Fruit fly (Drosophila melanogaster) whole organism, wandering third instar larva: Measurements from ENCODE around the gene Arfrp1.
A peak's percentile ranks its signal among the peaks of the same experiment; 100 is the strongest.

Source experiments
- Abd-B ChIP-seq: fragments of >200 bp; optimal IDR thresholded peaks from 2 replicates; lab custom pipeline; 2017; ENCODE audit warnings: missing biosample characterization, missing genetic modification characterization
- CG32264 ChIP-seq: fragments of 200-800 bp; sonication (Bioruptor generic); optimal IDR thresholded peaks from 2 replicates; lab custom pipeline; 2016; ENCODE audit warnings: missing biosample characterization, missing genetic modification characterization
- CG9705 ChIP-seq: fragments of 200-800 bp; sonication (Bioruptor generic); optimal IDR thresholded peaks from 2 replicates; lab custom pipeline; 2018; ENCODE audit warnings: missing biosample characterization, mild to moderate bottlenecking, missing genetic modification characterization
- CrebA ChIP-seq: fragments of 200-800 bp; sonication (Bioruptor generic); optimal IDR thresholded peaks from 2 replicates; lab custom pipeline; 2016; ENCODE audit warnings: missing biosample characterization, mild to moderate bottlenecking, missing genetic modification characterization, borderline replicate concordance
- Dfd ChIP-seq: fragments of >200 bp; optimal IDR thresholded peaks from 2 replicates; lab custom pipeline; 2017; ENCODE audit warnings: missing biosample characterization, missing genetic modification characterization
- GATAd ChIP-seq: sonication (Bioruptor generic); optimal IDR thresholded peaks from 2 replicates; lab custom pipeline; 2016; ENCODE audit warnings: missing biosample characterization, missing genetic modification characterization
- HLH106 ChIP-seq: fragments of 200-800 bp; optimal IDR thresholded peaks from 3 replicates; lab custom pipeline; 2019; ENCODE audit warnings: missing biosample characterization, mild to moderate bottlenecking, missing genetic modification characterization, moderate library complexity
- Hnf4 ChIP-seq: fragments of 200-800 bp; sonication (Bioruptor generic); optimal IDR thresholded peaks from 2 replicates; lab custom pipeline; 2016; ENCODE audit warnings: missing biosample characterization, mild to moderate bottlenecking, missing genetic modification characterization
- Hr78 ChIP-seq: fragments of >200 bp; optimal IDR thresholded peaks from 2 replicates; lab custom pipeline; 2017; ENCODE audit warnings: missing biosample characterization, missing genetic modification characterization
- Hr83 ChIP-seq: fragments of 200-300 bp; sonication (Bioruptor generic); optimal IDR thresholded peaks from 2 replicates; lab custom pipeline; 2016; ENCODE audit warnings: missing biosample characterization, mild to moderate bottlenecking, missing genetic modification characterization, moderate library complexity; ENCODE audit not compliant: poor library complexity, severe bottlenecking
- Mio ChIP-seq: sonication (Bioruptor generic); optimal IDR thresholded peaks from 2 replicates; lab custom pipeline; 2016; ENCODE audit warnings: missing biosample characterization, missing genetic modification characterization
- N ChIP-seq: fragments of >200 bp; optimal IDR thresholded peaks from 2 replicates; lab custom pipeline; 2018; ENCODE audit warnings: missing biosample characterization, missing external identifiers, missing genetic modification characterization
- OdsH ChIP-seq: fragments of 200-800 bp; sonication (Bioruptor generic); optimal IDR thresholded peaks from 2 replicates; lab custom pipeline; 2016; ENCODE audit warnings: missing biosample characterization, mild to moderate bottlenecking, missing genetic modification characterization
- Rel ChIP-seq, 2 experiments: fragments of 200-800 bp; sonication (Bioruptor generic) in 1 of 2; optimal IDR thresholded peaks; 2 replicates in 1 of 2; 3 replicates in 1 of 2; lab custom pipeline; 2016 to 2019; ENCODE audit warnings: mild to moderate bottlenecking in 2 of 2, missing biosample characterization in 2 of 2, missing genetic modification characterization in 2 of 2, moderate library complexity in 1 of 2
- Sp1 ChIP-seq: fragments of 200-800 bp; sonication (Bioruptor generic); optimal IDR thresholded peaks from 3 replicates; lab custom pipeline; 2019; ENCODE audit warnings: missing biosample characterization, mild to moderate bottlenecking, missing genetic modification characterization, moderate library complexity
- brk ChIP-seq: fragments of 200-800 bp; sonication (Bioruptor generic); optimal IDR thresholded peaks from 2 replicates; lab custom pipeline; 2016; ENCODE audit warnings: missing biosample characterization, mild to moderate bottlenecking, missing genetic modification characterization
- dl ChIP-seq, 2 experiments: fragments of 175-275, 200-275 bp in 1 of 2; fragments of 200-275 bp in 1 of 2; sonication (Bioruptor generic); optimal IDR thresholded peaks; lab custom pipeline; 2018; ENCODE audit warnings: mild to moderate bottlenecking in 2 of 2, missing biosample characterization in 2 of 2, missing genetic modification characterization in 2 of 2, moderate library complexity in 2 of 2; ENCODE audit not compliant: partially characterized antibody in 2 of 2, insufficient read depth in 1 of 2
- dmrt93B ChIP-seq: fragments of 200-800 bp; sonication (Bioruptor generic); optimal IDR thresholded peaks from 2 replicates; lab custom pipeline; 2018; ENCODE audit warnings: missing biosample characterization, mild to moderate bottlenecking, missing genetic modification characterization
- dsf ChIP-seq: sonication (Bioruptor generic); optimal IDR thresholded peaks from 2 replicates; lab custom pipeline; 2016; ENCODE audit warnings: missing biosample characterization, missing genetic modification characterization, borderline replicate concordance
- ey ChIP-seq: fragments of 200-800 bp; sonication (Bioruptor generic); optimal IDR thresholded peaks from 2 replicates; lab custom pipeline; 2016; ENCODE audit warnings: missing biosample characterization, missing genetic modification characterization
- foxo ChIP-seq, 2 experiments: fragments of 200-800 bp; sonication (Bioruptor generic); optimal IDR thresholded peaks; 2 replicates in 1 of 2; 3 replicates in 1 of 2; lab custom pipeline; 2016 to 2017; ENCODE audit warnings: missing biosample characterization in 2 of 2, missing genetic modification characterization in 2 of 2
- fru ChIP-seq: fragments of 200-800 bp; sonication (Bioruptor generic); optimal IDR thresholded peaks from 3 replicates; lab custom pipeline; 2016; ENCODE audit warnings: missing biosample characterization, mild to moderate bottlenecking, missing genetic modification characterization
- h ChIP-seq: fragments of 200-800 bp; sonication (Bioruptor generic); optimal IDR thresholded peaks from 3 replicates; lab custom pipeline; 2016; ENCODE audit warnings: missing biosample characterization, mild to moderate bottlenecking, missing genetic modification characterization
- jim ChIP-seq: fragments of 175-275, 200-325 bp; sonication (Bioruptor generic); optimal IDR thresholded peaks from 2 replicates; lab custom pipeline; 2016; ENCODE audit warnings: missing biosample characterization, mild to moderate bottlenecking, missing genetic modification characterization
- pan ChIP-seq: fragments of >200 bp; optimal IDR thresholded peaks from 2 replicates; lab custom pipeline; 2017
- psq ChIP-seq: fragments of 200-800 bp; sonication (Bioruptor generic); optimal IDR thresholded peaks from 3 replicates; lab custom pipeline; 2017; ENCODE audit warnings: missing biosample characterization, mild to moderate bottlenecking, missing genetic modification characterization, moderate library complexity
- rgr ChIP-seq: fragments of 200-800 bp; sonication (Bioruptor generic); optimal IDR thresholded peaks from 3 replicates; lab custom pipeline; 2016; ENCODE audit warnings: missing biosample characterization, mild to moderate bottlenecking, missing genetic modification characterization
- sv ChIP-seq: fragments of 200-800 bp; sonication (Bioruptor generic); optimal IDR thresholded peaks from 3 replicates; lab custom pipeline; 2016; ENCODE audit warnings: missing biosample characterization, missing genetic modification characterization
- tai ChIP-seq: sonication (Bioruptor generic); optimal IDR thresholded peaks from 2 replicates; lab custom pipeline; 2016; ENCODE audit warnings: missing biosample characterization, missing genetic modification characterization
- woc ChIP-seq: sonication (Bioruptor generic); optimal IDR thresholded peaks from 2 replicates; lab custom pipeline; 2016; ENCODE audit warnings: missing biosample characterization, mild to moderate bottlenecking, missing genetic modification characterization

Arfrp1 gene

DNA sequence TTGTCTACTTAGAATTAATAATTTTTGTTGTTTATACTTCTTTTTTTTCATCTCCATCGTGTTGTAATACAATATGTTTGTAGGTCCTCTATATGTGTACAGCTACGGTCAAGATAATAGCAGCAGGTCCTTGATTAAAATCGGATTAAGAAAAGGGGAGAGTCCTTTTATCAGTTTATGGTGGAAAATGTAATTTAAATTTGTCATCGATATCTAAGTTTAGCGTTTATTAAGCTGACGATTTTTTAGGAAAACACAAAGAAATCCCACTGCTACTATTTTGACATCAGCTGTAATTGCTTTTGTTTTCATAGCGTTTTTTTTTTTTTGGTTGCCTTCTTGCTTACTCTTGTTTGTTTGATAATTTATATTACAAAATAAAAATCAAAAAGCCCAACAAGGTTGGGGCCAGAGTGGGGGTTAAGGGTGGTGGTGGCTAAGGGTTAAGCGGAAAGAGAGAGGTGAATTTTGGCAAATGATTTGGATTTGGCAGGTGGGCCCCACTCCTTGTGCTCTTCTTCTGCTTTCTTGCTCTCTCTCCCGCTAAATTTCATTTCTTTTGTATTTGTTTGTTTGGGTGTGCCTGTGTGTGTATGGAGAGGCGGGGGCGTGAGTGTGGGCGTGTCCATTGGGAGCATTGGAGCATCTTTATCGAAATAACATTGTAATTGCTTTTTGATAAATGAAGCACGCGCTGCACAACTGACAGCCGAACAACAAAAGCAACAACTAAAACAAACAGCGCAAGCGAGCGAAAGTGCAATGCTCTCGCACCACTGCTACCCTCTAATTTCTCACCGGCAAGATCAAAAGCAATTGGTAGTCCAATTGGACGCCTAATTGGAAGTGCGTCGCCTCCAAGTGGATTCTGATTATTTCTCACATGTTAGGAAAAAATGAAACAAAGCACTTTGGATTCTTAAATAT, 14.2 kb downstream of the Arfrp1 start:
- TF ChIP-seq h (GFP tag; lab: Kevin White, UChicago) (peak; percentile 21), Hr83 (GFP tag; lab: Kevin White, UChicago) (no peak), dl (GFP tag; optimal IDR thresholded peaks at IDR 0.05; lab: Kevin White, UChicago; ENCODE audit: insufficient read depth in 1 of 2, partially characterized antibody in 2 of 2) (no peak), dmrt93B (peak; percentile 7), ey (GFP tag; lab: Kevin White, UChicago) (peak; percentile 30), Hr78 (GFP tag; lab: Kevin White, UChicago) (no peak), Hnf4 (GFP tag; lab: Kevin White, UChicago) (no peak), woc (GFP tag; lab: Kevin White, UChicago) (peak; percentile 17), foxo (GFP tag; optimal IDR thresholded peaks at IDR 0.05; lab: Kevin White, UChicago) (peak in 1 of 2 experiments; percentile 45), Mio (no peak), OdsH (peak; percentile 2), HLH106 (tag; lab: Kevin White, UChicago) (peak; percentile 26), rgr (peak; percentile 30), fru (peak; percentile 49), brk (no peak)
- TF ChIP-seq, all 38 proteins: peak for 9

DNA sequence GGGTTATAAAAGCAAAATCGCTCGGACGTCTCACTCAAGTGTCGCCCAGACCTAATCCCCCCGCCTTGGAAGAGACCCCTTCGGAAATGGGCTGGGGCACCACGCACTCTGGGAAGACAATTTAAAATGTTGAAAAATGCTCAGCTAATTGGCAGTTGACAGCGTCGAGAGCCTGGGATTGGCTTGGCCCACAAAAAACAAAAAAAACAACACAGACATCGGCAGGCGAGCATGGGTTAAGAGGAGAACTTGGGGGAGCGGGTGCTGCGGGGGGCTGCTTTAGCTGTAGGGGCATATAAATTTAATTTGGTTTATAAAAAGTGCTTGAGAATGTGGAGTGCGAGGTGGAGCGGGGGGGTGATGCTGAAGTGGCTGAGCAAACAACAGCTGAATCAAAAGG, 15.6 kb downstream of the Arfrp1 start:
- TF ChIP-seq Mio (no peak), dsf (no peak)

DNA sequence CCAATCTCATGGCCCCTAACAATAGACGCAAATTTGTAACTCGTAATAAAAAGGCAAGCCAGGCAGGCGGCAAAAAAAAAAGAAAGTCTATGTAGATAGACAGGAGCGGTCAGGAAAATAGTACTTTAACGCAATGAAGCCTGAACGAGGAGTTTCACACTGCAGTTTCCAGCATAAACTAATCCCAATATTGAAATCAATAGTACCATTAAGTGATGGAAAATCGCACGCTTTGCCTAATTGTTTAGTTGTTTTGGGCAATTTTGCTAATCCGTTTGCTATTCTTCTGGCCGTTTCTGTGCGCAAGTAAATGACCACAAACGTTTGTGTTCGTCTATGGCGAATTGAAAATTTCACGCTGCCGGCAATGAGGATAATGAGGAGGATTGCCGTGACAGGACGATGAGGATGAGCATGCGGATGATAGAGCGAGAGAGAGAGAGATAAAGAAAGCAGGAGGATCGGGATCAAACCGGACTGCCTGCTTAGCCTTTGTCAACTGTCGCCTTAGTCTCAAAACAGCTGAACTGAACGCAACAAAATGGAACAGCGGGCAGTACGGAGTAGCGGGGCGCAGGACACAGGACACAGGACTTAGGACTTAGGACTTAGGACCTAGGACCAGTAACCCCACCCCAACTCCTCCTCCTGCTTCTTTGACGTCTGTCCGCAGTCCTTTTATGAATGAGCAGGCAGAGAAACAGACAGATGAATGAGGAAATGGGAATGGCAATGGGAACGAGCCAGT, 20.6 kb downstream of the Arfrp1 start:
- no peak for TF ChIP-seq rgr
- TF ChIP-seq Hnf4 (GFP tag; lab: Kevin White, UChicago) = no peak
- TF ChIP-seq CG9705 (GFP tag; lab: Kevin White, UChicago) = no peak
- no peak for TF ChIP-seq h (GFP tag; lab: Kevin White, UChicago)
- TF ChIP-seq dsf = no peak
- TF ChIP-seq GATAd (GFP tag; lab: Kevin White, UChicago) = no peak
- TF ChIP-seq tai (GFP tag; lab: Kevin White, UChicago) = no peak
- no peak for TF ChIP-seq N (GFP tag; lab: Kevin White, UChicago)
- TF ChIP-seq CG32264 (GFP tag; lab: Kevin White, UChicago) = no peak
- no peak for TF ChIP-seq brk
- no peak for TF ChIP-seq foxo (GFP tag; optimal IDR thresholded peaks at IDR 0.05; lab: Kevin White, UChicago)
- no peak for TF ChIP-seq dl (GFP tag; optimal IDR thresholded peaks at IDR 0.05; lab: Kevin White, UChicago; ENCODE audit: insufficient read depth in 1 of 2, partially characterized antibody in 2 of 2)
- no peak for TF ChIP-seq woc (GFP tag; lab: Kevin White, UChicago)
- no peak for TF ChIP-seq Dfd
- no peak for TF ChIP-seq psq (GFP tag; lab: Kevin White, UChicago)
- no peak for TF ChIP-seq Abd-B (GFP tag; lab: Kevin White, UChicago)
- no peak for TF ChIP-seq Sp1
- no peak for TF ChIP-seq OdsH

DNA sequence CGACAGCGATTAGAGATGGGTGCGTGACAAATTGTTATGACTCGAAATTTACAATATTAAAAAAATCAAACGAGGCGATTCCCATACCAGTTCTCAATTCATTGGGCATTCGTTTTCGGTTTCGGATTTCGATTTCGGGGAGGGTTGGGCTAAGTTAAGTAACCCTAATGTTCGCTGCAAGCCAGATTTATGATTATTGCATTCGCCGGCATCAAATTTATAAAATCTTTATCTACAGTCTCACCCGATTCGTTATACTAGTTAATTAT, 21.1 kb downstream of the Arfrp1 start:
- TF ChIP-seq pan (lab: Kevin White, UChicago) (no peak), brk (no peak), CG32264 (GFP tag; lab: Kevin White, UChicago) (no peak), psq (GFP tag; lab: Kevin White, UChicago) (no peak), dsf (no peak), h (GFP tag; lab: Kevin White, UChicago) (no peak), CG9705 (GFP tag; lab: Kevin White, UChicago) (no peak), GATAd (GFP tag; lab: Kevin White, UChicago) (no peak), sv (GFP tag; lab: Kevin White, UChicago) (no peak), Hr78 (GFP tag; lab: Kevin White, UChicago) (no peak), Abd-B (GFP tag; lab: Kevin White, UChicago) (no peak), dl (GFP tag; optimal IDR thresholded peaks at IDR 0.05; lab: Kevin White, UChicago; ENCODE audit: insufficient read depth in 1 of 2, partially characterized antibody in 2 of 2) (no peak), Hnf4 (GFP tag; lab: Kevin White, UChicago) (no peak), CrebA (no peak), Rel (GFP tag; optimal IDR thresholded peaks at IDR 0.05; lab: Kevin White, UChicago) (no peak), Rel (tag; optimal IDR thresholded peaks at IDR 0.05; lab: Kevin White, UChicago) (no peak), jim (no peak), Sp1 (no peak), rgr (no peak), dmrt93B (no peak), Dfd (no peak)
